Fruit fly (Drosophila melanogaster) whole organism, adult: Measurements from ENCODE around the gene sif.

ENCODE experiments used
- CG11617 ChIP-seq: fragments of 200-800 bp; sonication (Bioruptor generic); optimal IDR thresholded peaks from 2 replicates; lab custom pipeline; 2017; ENCODE audit warnings: mild to moderate bottlenecking, missing biosample characterization, missing genetic modification reagents, missing genetic modification characterization
- CG12768 ChIP-seq: fragments of 200-800 bp; sonication (Bioruptor generic); optimal IDR thresholded peaks from 2 replicates; lab custom pipeline; 2017; ENCODE audit warnings: missing biosample characterization, missing genetic modification characterization, mild to moderate bottlenecking, moderate library complexity, missing genetic modification reagents
- CG14711 ChIP-seq: fragments of 200-800 bp; sonication (Bioruptor generic); optimal IDR thresholded peaks from 2 replicates; lab custom pipeline; 2018; ENCODE audit warnings: missing biosample characterization, mild to moderate bottlenecking, missing genetic modification characterization, moderate library complexity
- CG1620 ChIP-seq: fragments of 200-800 bp; sonication (Bioruptor generic); optimal IDR thresholded peaks from 2 replicates; lab custom pipeline; 2016; ENCODE audit warnings: missing biosample characterization, missing genetic modification characterization
- CG33017 ChIP-seq: fragments of 200-800 bp; sonication (Bioruptor generic); optimal IDR thresholded peaks from 2 replicates; lab custom pipeline; 2018; ENCODE audit warnings: missing biosample characterization, mild to moderate bottlenecking, missing genetic modification characterization, moderate library complexity
- CG5204 ChIP-seq: fragments of 200-800 bp; sonication (Bioruptor generic); optimal IDR thresholded peaks from 2 replicates; lab custom pipeline; 2016; ENCODE audit warnings: missing biosample characterization, missing genetic modification characterization
- CG7045 ChIP-seq: fragments of 200-800 bp; sonication (Bioruptor generic); optimal IDR thresholded peaks from 2 replicates; lab custom pipeline; 2017; ENCODE audit warnings: missing biosample characterization, mild to moderate bottlenecking, missing genetic modification characterization
- CG7101 ChIP-seq: fragments of 200-800 bp; sonication (Bioruptor generic); optimal IDR thresholded peaks from 2 replicates; lab custom pipeline; 2018; ENCODE audit warnings: missing biosample characterization, mild to moderate bottlenecking, missing genetic modification characterization, moderate library complexity
- Clk ChIP-seq: fragments of 200-800 bp; sonication (Bioruptor generic); optimal IDR thresholded peaks from 2 replicates; lab custom pipeline; 2017; ENCODE audit warnings: missing biosample characterization, missing genetic modification characterization
- Crg-1 ChIP-seq: fragments of 200-800 bp; sonication (Bioruptor generic); optimal IDR thresholded peaks from 2 replicates; lab custom pipeline; 2016; ENCODE audit warnings: missing biosample characterization, missing genetic modification characterization
- Hr96 ChIP-seq: fragments of 200-800 bp; sonication (Bioruptor generic); optimal IDR thresholded peaks from 2 replicates; lab custom pipeline; 2016; ENCODE audit warnings: missing biosample characterization, missing genetic modification characterization
- Mnt ChIP-seq: fragments of 200-800 bp; sonication (Bioruptor generic); optimal IDR thresholded peaks from 2 replicates; lab custom pipeline; 2016; ENCODE audit warnings: missing biosample characterization, mild to moderate bottlenecking, missing genetic modification characterization
- bab1 ChIP-seq: fragments of 200-800 bp; sonication (Bioruptor generic); optimal IDR thresholded peaks from 3 replicates; lab custom pipeline; 2019; ENCODE audit warnings: missing biosample characterization, mild to moderate bottlenecking, missing genetic modification characterization, moderate library complexity
- cic ChIP-seq: fragments of 200-800 bp; sonication (Bioruptor generic); optimal IDR thresholded peaks from 2 replicates; lab custom pipeline; 2017; ENCODE audit warnings: missing biosample characterization, mild to moderate bottlenecking, missing genetic modification characterization, moderate library complexity
- cnc ChIP-seq, 2 experiments: fragments of >200 bp; optimal IDR thresholded peaks; 2 replicates each; lab custom pipeline; 2017
- kay ChIP-seq: fragments of 200-800 bp; sonication (Bioruptor generic); peaks from one replicate; lab custom pipeline; 2016; ENCODE audit warnings: missing biosample characterization, missing genetic modification characterization, borderline replicate concordance
- ovo ChIP-seq: fragments of 200-800 bp; sonication (Bioruptor generic); optimal IDR thresholded peaks from 2 replicates; lab custom pipeline; 2016; ENCODE audit warnings: missing biosample characterization, missing genetic modification characterization
- pad ChIP-seq: fragments of 200-800 bp; sonication (Bioruptor generic); optimal IDR thresholded peaks from 3 replicates; lab custom pipeline; 2017; ENCODE audit warnings: missing biosample characterization, missing genetic modification characterization, mild to moderate bottlenecking, moderate library complexity, missing genetic modification reagents
- tj ChIP-seq: fragments of 200-800 bp; sonication (Bioruptor generic); optimal IDR thresholded peaks from 3 replicates; lab custom pipeline; 2017; ENCODE audit warnings: missing biosample characterization, mild to moderate bottlenecking, missing genetic modification characterization, moderate library complexity
- toe ChIP-seq: fragments of 200-800 bp; sonication (Bioruptor generic); optimal IDR thresholded peaks from 2 replicates; lab custom pipeline; 2016; ENCODE audit warnings: missing biosample characterization, missing genetic modification characterization

The sif gene

dm6 chr3L:5657221-5657963 lies at the start of gene sif:
sif (plus strand) TSS chr3L:5657913.
- TF ChIP-seq tj (GFP tag; lab: Kevin White, UChicago) = no peak
- TF ChIP-seq Mnt = peak; percentile 10

- TF ChIP-seq CG11617 (no peak), Mnt (peak; percentile 19), toe (GFP tag; lab: Kevin White, UChicago) (no peak)
These were observed 49.6 kb upstream of the sif start, which contains the start of gene Eaf6 for dm6 chr3L:5608128-5608527. Eaf6 (minus strand) TSS chr3L:5608300.

dm6 chr3L:5608786-5609370 lies 48.8 kb upstream of the sif start:
- TF ChIP-seq CG14711 = no peak
- TF ChIP-seq pad = no peak
- TF ChIP-seq CG12768 (GFP tag; lab: Kevin White, UChicago) = no peak
- TF ChIP-seq tj (GFP tag; lab: Kevin White, UChicago) = no peak
- no peak for TF ChIP-seq CG5204 (GFP tag; lab: Kevin White, UChicago)
- no peak for TF ChIP-seq Hr96
- no peak for TF ChIP-seq CG7101 (tag; lab: Kevin White, UChicago)
- TF ChIP-seq CG11617 = no peak
- no peak for TF ChIP-seq Clk
- no peak for TF ChIP-seq cnc (optimal IDR thresholded peaks at IDR 0.05; lab: Kevin White, UChicago)
- no peak for TF ChIP-seq toe (GFP tag; lab: Kevin White, UChicago)
- TF ChIP-seq CG1620 (GFP tag; lab: Kevin White, UChicago) = no peak
- TF ChIP-seq Crg-1 (GFP tag; lab: Kevin White, UChicago) = no peak

dm6 chr3L:5609493-5609892 lies 48.2 kb upstream of the sif start:
- no peak for TF ChIP-seq toe (GFP tag; lab: Kevin White, UChicago)
- no peak for TF ChIP-seq ovo (GFP tag; lab: Kevin White, UChicago)
- no peak for TF ChIP-seq Clk
- TF ChIP-seq CG33017 = no peak
- no peak for TF ChIP-seq cnc (optimal IDR thresholded peaks at IDR 0.05; lab: Kevin White, UChicago)

- TF ChIP-seq Crg-1 (GFP tag; lab: Kevin White, UChicago) (no peak), CG5204 (GFP tag; lab: Kevin White, UChicago) (no peak), kay (no peak), ovo (GFP tag; lab: Kevin White, UChicago) (no peak), Mnt (peak; percentile 53), cic (GFP tag; lab: Kevin White, UChicago) (peak; percentile 71), toe (GFP tag; lab: Kevin White, UChicago) (no peak), CG11617 (no peak), cnc (optimal IDR thresholded peaks at IDR 0.05; lab: Kevin White, UChicago) (no peak), CG7101 (tag; lab: Kevin White, UChicago) (peak; percentile 24), tj (GFP tag; lab: Kevin White, UChicago) (peak; percentile 28), CG33017 (peak; percentile 0), Hr96 (no peak), CG1620 (GFP tag; lab: Kevin White, UChicago) (no peak), CG12768 (GFP tag; lab: Kevin White, UChicago) (peak; percentile 47), CG14711 (no peak), bab1 (peak; percentile 14), pad (no peak), Clk (no peak)
These were observed 47.1 kb upstream of the sif start for dm6 chr3L:5610582-5610981.

dm6 chr3L:5611732-5612250 lies 45.9 kb upstream of the sif start:
- TF ChIP-seq bab1 (no peak), CG7045 (peak; percentile 25), CG33017 (peak; percentile 58), kay (peak; percentile 66), CG11617 (no peak), CG7101 (tag; lab: Kevin White, UChicago) (peak; percentile 14), CG14711 (peak; percentile 22), Crg-1 (GFP tag; lab: Kevin White, UChicago) (no peak)

- TF ChIP-seq CG7101 (tag; lab: Kevin White, UChicago) (no peak), CG14711 (no peak), CG7045 (no peak), bab1 (no peak), CG12768 (GFP tag; lab: Kevin White, UChicago) (no peak), pad (no peak), Clk (no peak), kay (no peak)
These were observed 42.0 kb upstream of the sif start for dm6 chr3L:5615744-5616143.

- no peak for TF ChIP-seq Hr96
- no peak for TF ChIP-seq Crg-1 (GFP tag; lab: Kevin White, UChicago)
- TF ChIP-seq CG5204 (GFP tag; lab: Kevin White, UChicago) = no peak
- TF ChIP-seq toe (GFP tag; lab: Kevin White, UChicago) = no peak
- TF ChIP-seq CG1620 (GFP tag; lab: Kevin White, UChicago) = no peak
- TF ChIP-seq CG7101 (tag; lab: Kevin White, UChicago) = no peak
- no peak for TF ChIP-seq CG11617
- TF ChIP-seq tj (GFP tag; lab: Kevin White, UChicago) = no peak
- no peak for TF ChIP-seq ovo (GFP tag; lab: Kevin White, UChicago)
- no peak for TF ChIP-seq pad
These were observed 41.2 kb upstream of the sif start for dm6 chr3L:5616472-5616871.
